Worm (Caenorhabditis elegans): ENCODE data around the gene T10B5.10.

The T10B5.10 gene

DNA sequence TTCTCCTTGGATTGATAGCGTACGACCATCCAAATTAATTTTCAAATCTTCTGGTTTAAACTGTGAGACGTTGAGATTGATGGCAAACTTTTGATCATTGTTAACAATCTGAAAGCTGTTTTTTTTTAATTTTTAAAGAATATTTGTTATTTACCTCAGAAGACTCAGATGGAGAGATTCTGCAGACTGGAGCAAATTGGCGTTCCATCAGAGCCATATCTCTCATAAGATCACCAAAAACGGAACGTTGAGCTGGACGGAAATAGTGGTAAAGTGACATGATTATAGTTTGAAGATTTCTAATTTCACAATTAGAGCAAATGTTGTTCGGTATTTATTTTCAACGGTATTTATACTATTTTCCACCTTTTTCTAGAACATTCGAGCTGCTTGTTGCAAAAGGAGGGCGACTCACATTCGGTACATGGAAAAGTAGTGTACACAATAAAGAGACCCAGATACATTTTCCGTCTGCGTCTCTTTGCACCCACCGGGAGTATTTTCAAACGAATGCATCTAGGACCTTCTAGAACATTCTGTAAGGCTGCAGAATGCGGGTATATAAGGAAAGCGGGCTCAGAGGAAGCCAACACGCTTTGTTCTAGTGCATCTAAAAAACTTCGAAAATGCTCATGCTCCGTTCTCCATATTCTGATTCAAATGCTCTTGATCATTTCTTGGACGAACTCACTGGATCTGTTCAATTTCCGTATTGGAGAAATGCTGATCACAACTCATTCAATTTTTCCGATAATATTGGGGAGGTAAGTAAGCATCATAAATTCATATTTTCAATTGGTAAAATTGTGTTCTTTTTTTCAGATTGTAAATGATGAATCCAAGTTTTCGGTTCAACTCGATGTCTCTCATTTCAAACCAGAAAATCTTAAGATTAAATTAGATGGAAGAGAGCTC is 51.2 kb downstream of the T10B5.10 start, which contains the start of the genes hsp-16.2 and hsp-16.41:
TSS of gene hsp-16.2 (minus strand) at position 313 of the 915 bp plus-strand sequence.
TSS of gene hsp-16.41 (plus strand) at position 534 of the 915 bp plus-strand sequence.
- TF ChIP-seq ceh-82 (tag; optimal IDR thresholded peaks at IDR 0.05) (no peak), saeg-2 (GFP tag; IDR thresholded peaks at IDR 0.05) (0 out of 2 replicates have a peak, but pooled peaks have one; percentile 45), ceh-20 (GFP tag; IDR thresholded peaks at IDR 0.05) (peak; percentile 60; the same call in 1 of the 2 replicates), lsy-2 (tag; optimal IDR thresholded peaks at IDR 0.05) (peak in 1 of 2 experiments; percentile 77), dve-1 (tag; optimal IDR thresholded peaks at IDR 0.05; ENCODE audit: insufficient read depth) (peak; percentile 66), hlh-30 (tag; optimal IDR thresholded peaks at IDR 0.05; ENCODE audit: insufficient read depth) (peak; percentile 40), rbr-2 (tag; optimal IDR thresholded peaks at IDR 0.05) (peak; percentile 59), lin-38 (GFP tag; IDR thresholded peaks at IDR 0.05) (peak; percentile 45), mdl-1 (tag; optimal IDR thresholded peaks at IDR 0.05) (no peak), dpl-1 (GFP tag; optimal IDR thresholded peaks at IDR 0.05) (peak; percentile 27), T20F7.1 (GFP tag; optimal IDR thresholded peaks at IDR 0.05) (no peak), ceh-28 (tag; optimal IDR thresholded peaks at IDR 0.05) (no peak), D1046.2 (GFP tag; IDR thresholded peaks at IDR 0.05) (0 out of 2 replicates have a peak, but pooled peaks have one; percentile 38), unc-62 (GFP tag; optimal IDR thresholded peaks at IDR 0.05 in 1 of 2) (peak in 1 of 2 experiments; percentile 29), unc-62 (tag; optimal IDR thresholded peaks at IDR 0.05) (no peak), hmg-1.1 (GFP tag; IDR thresholded peaks at IDR 0.05) (peak; percentile 53), zip-11 (GFP tag; IDR thresholded peaks at IDR 0.05) (no peak), aha-1 (tag) (no peak), F37D6.2 (tag; optimal IDR thresholded peaks at IDR 0.05) (peak; percentile 21), daf-19 (GFP tag; conservative IDR thresholded peaks at IDR 0.05) (no peak), mes-2 (tag; optimal IDR thresholded peaks at IDR 0.05; ENCODE audit: poor library complexity, severe bottlenecking) (no peak), nhr-48 (tag; optimal IDR thresholded peaks at IDR 0.05) (peak; percentile 94), sdz-12 (GFP tag; optimal IDR thresholded peaks at IDR 0.05) (peak; percentile 52), mxl-3 (GFP tag; optimal IDR thresholded peaks at IDR 0.05) (peak; percentile 46), madf-5 (GFP tag; IDR thresholded peaks at IDR 0.05) (0 out of 4 replicates have a peak, but pooled peaks of 1 of the 2 experiments have one; percentile 42), nhr-102 (tag; optimal IDR thresholded peaks at IDR 0.05) (no peak), T26A8.4 (GFP tag; IDR thresholded peaks at IDR 0.05) (no peak; the same call in 1 of the 2 replicates), attf-4 (tag; optimal IDR thresholded peaks at IDR 0.05) (no peak), Y48G9A.11 (GFP tag; IDR thresholded peaks at IDR 0.05) (no peak), ces-1 (GFP tag; optimal IDR thresholded peaks at IDR 0.05) (no peak), set-16 (GFP tag; IDR thresholded peaks at IDR 0.05) (no peak), dmd-8 (GFP tag; IDR thresholded peaks at IDR 0.05) (no peak), hif-1 (tag; optimal IDR thresholded peaks at IDR 0.05) (no peak), mdt-29 (GFP tag; IDR thresholded peaks at IDR 0.05) (peak; percentile 97), ztf-7 (tag; optimal IDR thresholded peaks at IDR 0.05) (peak; percentile 34), snpc-4 (tag; optimal IDR thresholded peaks at IDR 0.05) (no peak), ceh-32 (tag; optimal IDR thresholded peaks at IDR 0.05; ENCODE audit: poor library complexity) (no peak), madf-9 (GFP tag; conservative IDR thresholded peaks at IDR 0.05) (0 out of 2 replicates have a peak, but pooled peaks have one; percentile 5), lin-29 (GFP tag; IDR thresholded peaks at IDR 0.05) (no peak), ctbp-1 (GFP tag; IDR thresholded peaks at IDR 0.05) (peak; percentile 59; the same call in 1 of the 2 replicates), nhr-11 (tag; optimal IDR thresholded peaks at IDR 0.05) (no peak), pha-4 (GFP tag; IDR thresholded peaks at IDR 0.05) (peak; percentile 64), pha-4 (tag; optimal IDR thresholded peaks at IDR 0.05) (no peak), hlh-11 (tag; optimal IDR thresholded peaks at IDR 0.05) (peak; percentile 73), lin-13 (GFP tag; optimal IDR thresholded peaks at IDR 0.05) (no peak), daf-12 (tag; optimal IDR thresholded peaks at IDR 0.05) (no peak), spr-1 (tag; optimal IDR thresholded peaks at IDR 0.05) (no peak), vab-7 (GFP tag; IDR thresholded peaks at IDR 0.05) (no peak)

Data from whole organism, L4 larva.